Worm (Caenorhabditis elegans): Measurements from ENCODE around the gene nhr-219.

Gene nhr-219

DNA sequence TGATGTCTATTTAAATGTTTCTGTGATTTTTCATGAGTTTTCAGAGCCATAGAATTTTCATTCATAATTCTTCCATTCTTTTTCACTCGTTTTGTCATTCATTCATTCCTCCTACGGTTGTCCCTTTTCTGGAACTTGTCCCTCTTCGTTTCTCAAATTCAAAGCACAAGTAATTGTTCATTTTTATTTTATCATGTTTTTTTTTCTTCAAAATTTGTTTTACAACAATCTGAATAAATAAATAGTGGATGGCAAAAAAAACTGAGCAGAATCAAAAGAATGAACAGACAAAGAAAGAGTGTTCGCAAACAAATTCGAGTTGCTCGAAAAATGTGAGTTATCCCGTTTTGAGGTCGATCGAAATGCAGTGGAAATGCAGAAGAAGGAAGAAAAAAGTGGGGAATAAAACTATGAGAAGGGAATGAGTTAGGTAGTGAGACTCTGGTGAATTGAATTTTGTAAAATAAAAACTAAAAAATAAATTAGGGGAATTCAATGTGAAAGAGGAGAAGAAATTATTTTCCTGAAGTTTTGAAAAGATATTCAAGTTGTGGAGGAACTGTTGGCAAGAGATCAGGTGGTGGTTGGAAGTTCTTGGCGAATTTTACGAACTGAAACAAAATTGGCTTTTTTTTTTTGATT, 26.4 kb downstream of the nhr-219 start:
- TF ChIP-seq aly-1 (tag; optimal IDR thresholded peaks at IDR 0.05) = no peak
- TF ChIP-seq hmbx-1 (tag; optimal IDR thresholded peaks at IDR 0.05) = no peak
- no peak for TF ChIP-seq F13C5.2 (tag; optimal IDR thresholded peaks at IDR 0.05)
- TF ChIP-seq flt-1 (GFP tag; IDR thresholded peaks at IDR 0.05) = no peak
- TF ChIP-seq sea-1 (GFP tag; conservative IDR thresholded peaks at IDR 0.05) = no peak
- TF ChIP-seq ceh-13 (GFP tag; optimal IDR thresholded peaks at IDR 0.05) = no peak
- TF ChIP-seq hmg-4 (GFP tag; optimal IDR thresholded peaks at IDR 0.05) = no peak
- no peak for TF ChIP-seq ceh-36 (tag; optimal IDR thresholded peaks at IDR 0.05)

ce11 chrV:8938943-8939342, 27.0 kb downstream of the nhr-219 start:
- no peak for TF ChIP-seq sea-1 (GFP tag; conservative IDR thresholded peaks at IDR 0.05)
- no peak for TF ChIP-seq tra-4 (tag; optimal IDR thresholded peaks at IDR 0.05)
- TF ChIP-seq hnd-1 (tag; optimal IDR thresholded peaks at IDR 0.05) = no peak
- TF ChIP-seq hmg-4 (GFP tag; optimal IDR thresholded peaks at IDR 0.05) = no peak
- no peak for TF ChIP-seq ama-1 (optimal IDR thresholded peaks at IDR 0.05)
- no peak for TF ChIP-seq tbx-37 (GFP tag; conservative IDR thresholded peaks at IDR 0.05)
- TF ChIP-seq tbx-11 (GFP tag; IDR thresholded peaks at IDR 0.05) = no peak

- TF ChIP-seq hmg-4 (GFP tag; optimal IDR thresholded peaks at IDR 0.05) = no peak
- TF ChIP-seq ceh-13 (GFP tag; optimal IDR thresholded peaks at IDR 0.05) = no peak
- no peak for TF ChIP-seq aly-1 (tag; optimal IDR thresholded peaks at IDR 0.05)
Measured at ce11 chrV:8938445-8938844, 27.5 kb downstream of the nhr-219 start.

- TF ChIP-seq hmg-4 (GFP tag; optimal IDR thresholded peaks at IDR 0.05) (no peak), flt-1 (GFP tag; IDR thresholded peaks at IDR 0.05) (no peak), ceh-36 (tag; optimal IDR thresholded peaks at IDR 0.05) (no peak), ets-7 (tag; optimal IDR thresholded peaks at IDR 0.05) (no peak), hnd-1 (tag; optimal IDR thresholded peaks at IDR 0.05) (no peak), tbx-11 (GFP tag; IDR thresholded peaks at IDR 0.05) (no peak), F13C5.2 (tag; optimal IDR thresholded peaks at IDR 0.05) (no peak), tbx-37 (GFP tag; conservative IDR thresholded peaks at IDR 0.05) (no peak), hmbx-1 (tag; optimal IDR thresholded peaks at IDR 0.05) (no peak), sea-1 (GFP tag; conservative IDR thresholded peaks at IDR 0.05) (no peak), scrt-1 (GFP tag; IDR thresholded peaks at IDR 0.05) (no peak), pes-1 (GFP tag; IDR thresholded peaks at IDR 0.05) (no peak), ceh-13 (GFP tag; optimal IDR thresholded peaks at IDR 0.05) (no peak), ama-1 (optimal IDR thresholded peaks at IDR 0.05) (no peak), tra-4 (tag; optimal IDR thresholded peaks at IDR 0.05) (no peak), aly-1 (tag; optimal IDR thresholded peaks at IDR 0.05) (no peak), B0310.2 (tag; optimal IDR thresholded peaks at IDR 0.05) (no peak)
Measured at ce11 chrV:8937476-8938249, 28.3 kb downstream of the nhr-219 start.

DNA sequence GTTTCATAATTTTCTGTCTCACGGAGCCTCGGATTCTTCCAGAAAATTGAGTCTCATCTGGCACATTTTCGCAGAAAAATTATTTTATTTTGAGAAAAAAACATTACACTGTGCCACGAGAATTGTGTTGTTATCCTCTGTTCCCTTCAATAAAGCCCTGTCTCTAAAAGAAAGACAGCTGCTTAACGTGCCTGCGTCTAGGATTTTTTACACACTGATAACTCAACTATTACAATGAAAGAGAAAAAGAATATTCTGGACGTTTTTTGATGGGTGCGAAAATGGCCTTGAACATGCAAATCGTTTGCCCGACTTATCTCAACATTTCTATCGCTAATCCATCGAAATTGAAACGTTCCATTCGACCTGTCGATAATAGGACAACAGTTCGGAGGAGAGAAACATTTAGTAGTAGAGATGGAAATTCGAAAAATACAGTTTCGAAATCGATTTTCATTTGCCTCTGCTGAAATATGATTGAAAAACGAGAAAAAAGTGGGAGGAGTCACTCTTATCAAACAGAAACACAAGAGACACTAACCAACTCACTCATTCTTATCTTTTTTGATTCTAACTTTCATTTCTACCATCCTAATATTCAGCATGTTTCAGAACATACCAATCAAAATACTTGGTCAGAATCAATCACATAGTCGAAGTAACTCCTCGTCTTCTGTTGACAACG, 29.1 kb downstream of the nhr-219 start:
- TF ChIP-seq pes-1 (GFP tag; IDR thresholded peaks at IDR 0.05) (no peak), tbx-11 (GFP tag; IDR thresholded peaks at IDR 0.05) (no peak), flt-1 (GFP tag; IDR thresholded peaks at IDR 0.05) (no peak), aly-1 (tag; optimal IDR thresholded peaks at IDR 0.05) (no peak), ceh-36 (tag; optimal IDR thresholded peaks at IDR 0.05) (no peak), scrt-1 (GFP tag; IDR thresholded peaks at IDR 0.05) (no peak)

DNA sequence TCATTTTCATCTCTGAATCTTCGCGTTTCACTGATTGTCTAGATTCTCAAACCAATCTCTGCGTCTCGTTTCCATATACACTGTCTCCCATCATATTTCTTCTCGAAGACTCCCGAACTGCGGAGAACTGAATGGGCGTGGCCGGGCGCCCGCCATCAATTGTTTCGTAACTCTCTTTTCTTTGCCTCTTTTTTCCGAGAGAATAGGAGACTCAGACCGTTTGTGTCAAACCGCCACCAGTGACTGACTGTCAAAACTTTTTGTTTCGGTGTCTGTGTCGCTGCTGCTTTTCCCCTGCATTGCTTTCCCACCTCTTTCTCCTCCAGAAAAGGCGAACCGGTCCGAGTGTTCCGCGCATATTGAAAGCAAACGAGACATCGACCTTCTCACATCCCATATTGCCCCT, 29.8 kb downstream of the nhr-219 start, which contains the start of gene unc-23:
TSS of gene unc-23 (plus strand) at position 176 of the 406 bp plus-strand sequence.
- TF ChIP-seq hmbx-1 (tag; optimal IDR thresholded peaks at IDR 0.05) (no peak), hnd-1 (tag; optimal IDR thresholded peaks at IDR 0.05) (no peak), pes-1 (GFP tag; IDR thresholded peaks at IDR 0.05) (no peak), sea-1 (GFP tag; conservative IDR thresholded peaks at IDR 0.05) (no peak), tbx-11 (GFP tag; IDR thresholded peaks at IDR 0.05) (no peak), flt-1 (GFP tag; IDR thresholded peaks at IDR 0.05) (no peak), tbx-37 (GFP tag; conservative IDR thresholded peaks at IDR 0.05) (no peak), ets-7 (tag; optimal IDR thresholded peaks at IDR 0.05) (no peak), ceh-36 (tag; optimal IDR thresholded peaks at IDR 0.05) (no peak), ama-1 (optimal IDR thresholded peaks at IDR 0.05) (no peak), tra-4 (tag; optimal IDR thresholded peaks at IDR 0.05) (no peak), F13C5.2 (tag; optimal IDR thresholded peaks at IDR 0.05) (no peak), scrt-1 (GFP tag; IDR thresholded peaks at IDR 0.05) (no peak), aly-1 (tag; optimal IDR thresholded peaks at IDR 0.05) (no peak)

- TF ChIP-seq hmg-4 (GFP tag; optimal IDR thresholded peaks at IDR 0.05) = no peak
- no peak for TF ChIP-seq ceh-36 (tag; optimal IDR thresholded peaks at IDR 0.05)
- TF ChIP-seq pes-1 (GFP tag; IDR thresholded peaks at IDR 0.05) = no peak
- no peak for TF ChIP-seq tbx-37 (GFP tag; conservative IDR thresholded peaks at IDR 0.05)
- no peak for TF ChIP-seq hnd-1 (tag; optimal IDR thresholded peaks at IDR 0.05)
- no peak for TF ChIP-seq tbx-11 (GFP tag; IDR thresholded peaks at IDR 0.05)
- TF ChIP-seq scrt-1 (GFP tag; IDR thresholded peaks at IDR 0.05) = no peak
- no peak for TF ChIP-seq ama-1 (optimal IDR thresholded peaks at IDR 0.05)
- TF ChIP-seq tra-4 (tag; optimal IDR thresholded peaks at IDR 0.05) = no peak
Measured at ce11 chrV:8935104-8935503, 30.9 kb downstream of the nhr-219 start.
